Worm (Caenorhabditis elegans): ENCODE measurements around the gene Y37D8A.16.
A peak's percentile ranks its signal among the peaks of the same experiment; 100 is the strongest.

- TF ChIP-seq ztf-23 (GFP tag; IDR thresholded peaks at IDR 0.05): peak; percentile 86
- 0 out of 2 replicates have a peak, but pooled peaks have one; percentile 67 for TF ChIP-seq ztf-29 (GFP tag; IDR thresholded peaks at IDR 0.05)
- peak; percentile 72 for TF ChIP-seq cog-1 (tag; optimal IDR thresholded peaks at IDR 0.05)
- no peak for TF ChIP-seq ref-1 (GFP tag; conservative IDR thresholded peaks at IDR 0.05)
Observed at ce11 chrIII:12874606-12875066, 43.8 kb downstream of the Y37D8A.16 start, which contains the start of the genes mrg-1 and spcs-2.
